Fruit fly (Drosophila melanogaster) whole organism, embryonic: ENCODE measurements around the gene Myo31DF.

Experiments used
- Adf1 ChIP-seq: fragments of 200-800 bp; sonication (Bioruptor generic); IDR thresholded peaks from 2 replicates; pipeline ENCODE4 v1.3.6; 2022; ENCODE audit warnings: missing biosample characterization, missing genetic modification characterization
- Atf3 ChIP-seq: fragments of 200-800 bp; sonication (Bioruptor generic); optimal IDR thresholded peaks from 3 replicates; lab custom pipeline; 2016; ENCODE audit warnings: missing biosample characterization, missing genetic modification characterization
- Bgb ChIP-seq: fragments of 200-800 bp; sonication (Bioruptor generic); IDR thresholded peaks from 2 replicates; pipeline ENCODE4 v1.3.6; 2022; ENCODE audit warnings: missing biosample characterization, missing genetic modification characterization; ENCODE audit not compliant: partially characterized antibody
- CG10267 ChIP-seq: fragments of 200-800 bp; sonication (Bioruptor generic); optimal IDR thresholded peaks from 2 replicates; lab custom pipeline; 2018; ENCODE audit warnings: missing biosample characterization, mild to moderate bottlenecking, missing genetic modification characterization, moderate library complexity
- CG10274 ChIP-seq: fragments of 200-800 bp; sonication (Bioruptor generic); optimal IDR thresholded peaks from 3 replicates; lab custom pipeline; 2017; ENCODE audit warnings: missing biosample characterization, mild to moderate bottlenecking, missing genetic modification characterization
- CG10321 ChIP-seq: fragments of 200-800 bp; sonication (Bioruptor generic); IDR thresholded peaks from 2 replicates; pipeline ENCODE4 v1.3.6; 2022; ENCODE audit warnings: missing biosample characterization, missing genetic modification characterization
- CG12104 ChIP-seq: fragments of 200-800 bp; sonication (Bioruptor generic); optimal IDR thresholded peaks from 3 replicates; lab custom pipeline; 2016; ENCODE audit warnings: missing biosample characterization, missing genetic modification characterization
- CG12659 ChIP-seq: fragments of 200-800 bp; sonication (Bioruptor generic); optimal IDR thresholded peaks from 3 replicates; lab custom pipeline; 2017; ENCODE audit warnings: mild to moderate bottlenecking, missing biosample characterization, missing genetic modification reagents, missing genetic modification characterization
- CG13775 ChIP-seq: fragments of 200-800 bp; sonication (Bioruptor generic); optimal IDR thresholded peaks from 3 replicates; lab custom pipeline; 2017; ENCODE audit warnings: missing biosample characterization, mild to moderate bottlenecking, missing genetic modification characterization
- CG2875 ChIP-seq: fragments of 200-800 bp; sonication (Bioruptor generic); optimal IDR thresholded peaks from 2 replicates; lab custom pipeline; 2017; ENCODE audit warnings: missing biosample characterization, mild to moderate bottlenecking, missing genetic modification characterization, missing genetic modification reagents
- CG3163 ChIP-seq: fragments of 200-800 bp; sonication (Bioruptor generic); optimal IDR thresholded peaks from 3 replicates; lab custom pipeline; 2016; ENCODE audit warnings: missing biosample characterization, missing genetic modification characterization
- CG3995 ChIP-seq: fragments of 200-800 bp; sonication (Bioruptor generic); optimal IDR thresholded peaks from 3 replicates; lab custom pipeline; 2016; ENCODE audit warnings: missing biosample characterization, missing genetic modification characterization
- CG4854 ChIP-seq: fragments of 200-800 bp; sonication (Bioruptor generic); optimal IDR thresholded peaks from 2 replicates; lab custom pipeline; 2016; ENCODE audit warnings: missing biosample characterization, missing genetic modification characterization, inconsistent platforms
- CG8924 ChIP-seq: fragments of 200-800 bp; optimal IDR thresholded peaks from 3 replicates; lab custom pipeline; 2019; ENCODE audit warnings: missing biosample characterization, mild to moderate bottlenecking, missing genetic modification characterization, moderate library complexity
- CG9727 ChIP-seq: fragments of 200-800 bp; sonication (Bioruptor generic); optimal IDR thresholded peaks from 3 replicates; lab custom pipeline; 2017; ENCODE audit warnings: missing biosample characterization, mild to moderate bottlenecking, missing genetic modification characterization
- D ChIP-seq, 2 experiments: fragments of 200-800 bp in 1 of 2; fragments of >200 bp in 1 of 2; sonication (Bioruptor generic) in 1 of 2; optimal IDR thresholded peaks; 2 replicates in 1 of 2; 3 replicates in 1 of 2; lab custom pipeline; 2017; ENCODE audit warnings: mild to moderate bottlenecking in 1 of 2, missing biosample characterization in 1 of 2, missing genetic modification characterization in 1 of 2, missing genetic modification reagents in 1 of 2
- Doc2 ChIP-seq: fragments of 200-800 bp; sonication (Bioruptor generic); IDR thresholded peaks from 2 replicates; pipeline ENCODE4 v1.3.6; 2022; ENCODE audit warnings: missing biosample characterization, missing genetic modification characterization
- Dref ChIP-seq: fragments of 200-800 bp; sonication (Bioruptor generic); IDR thresholded peaks from 2 replicates; pipeline ENCODE4 v1.3.6; 2022; ENCODE audit warnings: missing biosample characterization, missing genetic modification characterization
- HHEX ChIP-seq: fragments of 200-800 bp; sonication (Bioruptor generic); optimal IDR thresholded peaks from 3 replicates; lab custom pipeline; 2017; ENCODE audit warnings: missing biosample characterization, mild to moderate bottlenecking, missing genetic modification characterization, missing genetic modification reagents
- Hand ChIP-seq: fragments of 200-800 bp; sonication (Bioruptor generic); optimal IDR thresholded peaks from 2 replicates; lab custom pipeline; 2017; ENCODE audit warnings: mild to moderate bottlenecking, missing biosample characterization, missing genetic modification reagents, missing genetic modification characterization
- Hmr ChIP-seq: fragments of 200-800 bp; sonication (Bioruptor generic); optimal IDR thresholded peaks from 3 replicates; lab custom pipeline; 2017; ENCODE audit warnings: mild to moderate bottlenecking, missing biosample characterization, missing genetic modification reagents, missing genetic modification characterization
- PHDP ChIP-seq: fragments of 200-800 bp; sonication (Bioruptor generic); optimal IDR thresholded peaks from 3 replicates; lab custom pipeline; 2018; ENCODE audit warnings: missing biosample characterization, mild to moderate bottlenecking, missing genetic modification characterization, moderate library complexity
- Six4 ChIP-seq: fragments of 200-800 bp; sonication (Bioruptor generic); optimal IDR thresholded peaks from 2 replicates; lab custom pipeline; 2016; ENCODE audit warnings: missing biosample characterization, missing genetic modification characterization
- Sry-β ChIP-seq: fragments of 200-800 bp; sonication (Bioruptor generic); optimal IDR thresholded peaks from 2 replicates; lab custom pipeline; 2018; ENCODE audit warnings: missing biosample characterization, mild to moderate bottlenecking, missing genetic modification characterization, moderate library complexity
- Trl ChIP-seq, 3 experiments: fragments of >200 bp in 2 of 3; fragments of 200-800 bp in 1 of 3; sonication (Bioruptor generic) in 1 of 3; optimal IDR thresholded peaks; 2 replicates in 1 of 3; 3 replicates in 2 of 3; lab custom pipeline; 2016 to 2017; ENCODE audit warnings: missing biosample characterization in 1 of 3, missing genetic modification characterization in 1 of 3
- amos ChIP-seq: fragments of 200-800 bp; sonication (Bioruptor generic); IDR thresholded peaks from 2 replicates; pipeline ENCODE4 v1.3.6; 2022; ENCODE audit warnings: missing biosample characterization, missing genetic modification characterization; ENCODE audit not compliant: partially characterized antibody
- ash1 ChIP-seq: fragments of 200-800 bp; sonication (Bioruptor generic); optimal IDR thresholded peaks from 2 replicates; lab custom pipeline; 2018; ENCODE audit warnings: missing biosample characterization, mild to moderate bottlenecking, missing genetic modification characterization
- bowl ChIP-seq: fragments of 200-800 bp; sonication (Bioruptor generic); IDR thresholded peaks from 2 replicates; pipeline ENCODE4 v1.3.6; 2022; ENCODE audit warnings: missing biosample characterization, missing genetic modification characterization
- btn ChIP-seq: fragments of 200-800 bp; sonication (Bioruptor generic); optimal IDR thresholded peaks from 2 replicates; lab custom pipeline; 2016; ENCODE audit warnings: missing biosample characterization, missing genetic modification characterization
- chn ChIP-seq: fragments of 200-800 bp; sonication (Bioruptor generic); optimal IDR thresholded peaks from 2 replicates; lab custom pipeline; 2016; ENCODE audit warnings: missing biosample characterization, missing genetic modification characterization
- crp ChIP-seq, 2 experiments: fragments of 200-800 bp; sonication (Bioruptor generic); optimal IDR thresholded peaks; 2 replicates in 1 of 2; 3 replicates in 1 of 2; lab custom pipeline; 2017; ENCODE audit warnings: missing biosample characterization in 2 of 2, missing genetic modification characterization in 2 of 2, mild to moderate bottlenecking in 1 of 2, moderate library complexity in 1 of 2
- gsb-n ChIP-seq: fragments of 200-800 bp; sonication (Bioruptor generic); optimal IDR thresholded peaks from 3 replicates; lab custom pipeline; 2018; ENCODE audit warnings: missing biosample characterization, mild to moderate bottlenecking, missing genetic modification characterization
- ham ChIP-seq: fragments of 200-800 bp; sonication (Bioruptor generic); IDR thresholded peaks from 2 replicates; pipeline ENCODE4 v1.3.6; 2022; ENCODE audit warnings: missing biosample characterization, missing genetic modification characterization
- hb ChIP-seq: fragments of 200-800 bp; sonication (Bioruptor generic); IDR thresholded peaks from 3 replicates; pipeline ENCODE4 v1.3.6; 2022; ENCODE audit warnings: missing biosample characterization, missing genetic modification characterization; ENCODE audit not compliant: partially characterized antibody
- lab ChIP-seq: fragments of 200-800 bp; sonication (Bioruptor generic); optimal IDR thresholded peaks from 3 replicates; lab custom pipeline; 2017; ENCODE audit warnings: missing biosample characterization, missing genetic modification characterization, mild to moderate bottlenecking, moderate library complexity, missing genetic modification reagents
- nau ChIP-seq: fragments of 200-800 bp; sonication (Bioruptor generic); optimal IDR thresholded peaks from 3 replicates; lab custom pipeline; 2017; ENCODE audit warnings: missing biosample characterization, mild to moderate bottlenecking, missing genetic modification characterization, missing genetic modification reagents
- nmo ChIP-seq: fragments of 200-800 bp; sonication (Bioruptor generic); optimal IDR thresholded peaks from 2 replicates; lab custom pipeline; 2018; ENCODE audit warnings: missing biosample characterization, mild to moderate bottlenecking, missing genetic modification characterization, moderate library complexity
- pan ChIP-seq, 4 experiments: fragments of >200 bp in 3 of 4; fragments of 200-800 bp in 1 of 4; sonication (Bioruptor generic) in 1 of 4; optimal IDR thresholded peaks in 3 of 4; IDR thresholded peaks in 1 of 4; 2 replicates each; pipeline versions ENCODE4 v1.3.6 to Lab custom; 2017 to 2022; ENCODE audit warnings: missing biosample characterization in 2 of 4, missing genetic modification characterization in 2 of 4, mixed read lengths in 1 of 4
- pita ChIP-seq: fragments of 200-800 bp; sonication (Bioruptor generic); optimal IDR thresholded peaks from 2 replicates; lab custom pipeline; 2017; ENCODE audit warnings: missing biosample characterization, mild to moderate bottlenecking, missing genetic modification characterization
- sens-2 ChIP-seq: fragments of 200-800 bp; sonication (Bioruptor generic); IDR thresholded peaks from 2 replicates; pipeline ENCODE4 v1.3.6; 2022; ENCODE audit warnings: missing biosample characterization, missing genetic modification characterization
- sob ChIP-seq: fragments of 200-800 bp; sonication (Bioruptor generic); IDR thresholded peaks from 2 replicates; pipeline ENCODE4 v1.3.6; 2022; ENCODE audit warnings: missing biosample characterization, missing genetic modification characterization
- stc ChIP-seq: fragments of 200-800 bp; sonication (Bioruptor generic); IDR thresholded peaks from 2 replicates; pipeline ENCODE4 v1.3.6; 2022; ENCODE audit warnings: missing biosample characterization, missing genetic modification characterization
- tin ChIP-seq: fragments of 200-800 bp; sonication (Bioruptor generic); optimal IDR thresholded peaks from 3 replicates; lab custom pipeline; 2016; ENCODE audit warnings: missing biosample characterization, missing genetic modification characterization
- trh ChIP-seq: fragments of 200-800 bp; sonication (Bioruptor generic); optimal IDR thresholded peaks from 2 replicates; lab custom pipeline; 2016; ENCODE audit warnings: missing biosample characterization, missing genetic modification characterization
- unpg ChIP-seq: fragments of 200-800 bp; sonication (Bioruptor generic); optimal IDR thresholded peaks from 3 replicates; lab custom pipeline; 2018; ENCODE audit warnings: missing biosample characterization, mild to moderate bottlenecking, missing genetic modification characterization, moderate library complexity
- usp ChIP-seq: fragments of >200 bp; optimal IDR thresholded peaks from 2 replicates; lab custom pipeline; 2017; ENCODE audit warnings: missing biosample characterization, missing genetic modification characterization
- wor ChIP-seq: fragments of 200-800 bp; sonication (Bioruptor generic); IDR thresholded peaks from 2 replicates; pipeline ENCODE4 v1.3.6; 2022; ENCODE audit warnings: missing biosample characterization, missing genetic modification characterization

The Myo31DF gene

dm6 chr2L:10442048-10442790 is 64.4 kb downstream of the Myo31DF start, which contains the start of gene loh (continued):
- TF ChIP-seq stc (GFP tag; lab: Robert Waterston, UW) (0 out of 2 replicates have a peak, but pooled peaks have one; percentile 39), CG13775 (GFP tag; lab: Kevin White, UChicago) (peak; percentile 32), CG12104 (peak; percentile 49), gsb-n (tag; lab: Kevin White, UChicago) (no peak), sob (GFP tag; lab: Robert Waterston, UW) (0 out of 2 replicates have a peak, but pooled peaks have one; percentile 5), CG3995 (GFP tag; lab: Kevin White, UChicago) (no peak), nau (GFP tag; lab: Kevin White, UChicago) (no peak), CG10321 (no peak), Atf3 (no peak), amos (GFP tag; lab: Robert Waterston, UW) (no peak), usp (no peak), trh (GFP tag; lab: Kevin White, UChicago) (peak; percentile 7), wor (GFP tag; lab: Robert Waterston, UW) (no peak), Six4 (GFP tag; lab: Kevin White, UChicago) (peak; percentile 56), Sry-β (GFP tag; lab: Kevin White, UChicago) (peak; percentile 30), tin (GFP tag; lab: Kevin White, UChicago) (peak; percentile 61), PHDP (tag; lab: Kevin White, UChicago) (peak; percentile 51), CG8924 (peak; percentile 77), CG3163 (GFP tag; lab: Kevin White, UChicago) (no peak), Hand (no peak), Dref (no peak), HHEX (GFP tag; lab: Kevin White, UChicago) (no peak), btn (no peak), chn (no peak), Adf1 (GFP tag; lab: Robert Waterston, UW) (no peak), Bgb (GFP tag; lab: Robert Waterston, UW) (no peak), CG10274 (no peak), pan (optimal IDR thresholded peaks at IDR 0.05; lab: Kevin White, UChicago) (no peak), pan (GFP tag; optimal IDR thresholded peaks at IDR 0.05 in 1 of 2, IDR thresholded peaks at IDR 0.05 in 1 of 2) (peak in 1 of 2 experiments; percentile 38), unpg (GFP tag; lab: Kevin White, UChicago) (peak; percentile 42), bowl (GFP tag; lab: Robert Waterston, UW) (no peak), sens-2 (GFP tag; lab: Robert Waterston, UW) (no peak), CG12659 (GFP tag; lab: Kevin White, UChicago) (peak; percentile 63), crp (GFP tag; optimal IDR thresholded peaks at IDR 0.05; lab: Kevin White, UChicago) (no peak), CG10267 (tag; lab: Kevin White, UChicago) (peak; percentile 64), pita (GFP tag; lab: Kevin White, UChicago) (no peak), CG4854 (GFP tag; lab: Kevin White, UChicago) (no peak), CG2875 (GFP tag; lab: Kevin White, UChicago) (no peak), Doc2 (GFP tag; lab: Robert Waterston, UW) (no peak), hb (no peak), Hmr (GFP tag; lab: Kevin White, UChicago) (no peak), D (optimal IDR thresholded peaks at IDR 0.05; lab: Kevin White, UChicago) (no peak), D (GFP tag; optimal IDR thresholded peaks at IDR 0.05; lab: Kevin White, UChicago) (peak; percentile 74), ash1 (no peak), ham (GFP tag; lab: Robert Waterston, UW) (no peak), Trl (optimal IDR thresholded peaks at IDR 0.05; lab: Kevin White, UChicago) (no peak), Trl (GFP tag; optimal IDR thresholded peaks at IDR 0.05; lab: Kevin White, UChicago) (no peak), nmo (GFP tag; lab: Kevin White, UChicago) (peak; percentile 81), CG9727 (GFP tag; lab: Kevin White, UChicago) (peak; percentile 68), lab (GFP tag; lab: Kevin White, UChicago) (no peak)
